Fruit fly (Drosophila melanogaster): Measurements from ENCODE around the gene CG31407.

The CG31407 gene

DNA sequence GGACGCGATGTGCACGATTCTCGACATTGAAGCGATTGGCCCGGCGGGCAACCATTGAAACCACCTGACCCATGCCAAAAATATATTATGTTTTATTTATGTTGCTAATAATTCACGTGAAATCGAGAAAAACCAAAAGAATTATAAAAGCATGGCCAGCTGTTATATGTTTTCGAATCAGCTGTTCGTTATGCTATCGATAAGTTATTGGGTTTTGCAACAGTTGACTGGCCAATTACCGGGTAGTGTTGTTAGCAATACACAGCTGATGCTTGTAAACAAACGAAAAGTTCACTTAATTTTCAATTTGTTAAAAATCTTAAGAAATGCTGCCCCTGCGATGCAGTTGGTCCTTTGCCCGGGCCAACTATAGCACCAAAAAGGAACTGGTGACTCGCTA is 20.4 kb upstream of the CG31407 start, which contains the start of the genes CG11722 and mtTFB2 (continued):
- TF ChIP-seq CG1647 (GFP tag; optimal IDR thresholded peaks at IDR 0.05), result no peak
- no peak for TF ChIP-seq CG7786 (GFP tag; optimal IDR thresholded peaks at IDR 0.05)
- TF ChIP-seq crol (GFP tag; IDR thresholded peaks at IDR 0.05), result no peak
- TF ChIP-seq lbe (GFP tag; optimal IDR thresholded peaks at IDR 0.05), result peak; percentile 50
- TF ChIP-seq dysf (GFP tag; IDR thresholded peaks at IDR 0.05), result no peak
- no peak for TF ChIP-seq CG11085 (GFP tag; IDR thresholded peaks at IDR 0.05)
- no peak for TF ChIP-seq stc (GFP tag; IDR thresholded peaks at IDR 0.05)
- no peak for TF ChIP-seq gcm (GFP tag; optimal IDR thresholded peaks at IDR 0.05)
- no peak for TF ChIP-seq sens-2 (GFP tag; IDR thresholded peaks at IDR 0.05)
- TF ChIP-seq CG10209 (GFP tag; optimal IDR thresholded peaks at IDR 0.05), result no peak
- TF ChIP-seq nom (GFP tag; optimal IDR thresholded peaks at IDR 0.05), result no peak
- TF ChIP-seq E2f2 (GFP tag; IDR thresholded peaks at IDR 0.05), result peak; percentile 46
- no peak for TF ChIP-seq lov (optimal IDR thresholded peaks at IDR 0.05)
- no peak for TF ChIP-seq lov (GFP tag; IDR thresholded peaks at IDR 0.05)
- TF ChIP-seq CG4707 (GFP tag; optimal IDR thresholded peaks at IDR 0.05), result no peak
- TF ChIP-seq CG10321 (GFP tag; IDR thresholded peaks at IDR 0.05), result no peak
- no peak for TF ChIP-seq Hr3 (GFP tag; optimal IDR thresholded peaks at IDR 0.05)
- no peak for TF ChIP-seq sqz (GFP tag; optimal IDR thresholded peaks at IDR 0.05)
- TF ChIP-seq repo (GFP tag; optimal IDR thresholded peaks at IDR 0.05), result no peak
- no peak for TF ChIP-seq run (tag; optimal IDR thresholded peaks at IDR 0.05)
- no peak for TF ChIP-seq Awh (GFP tag; IDR thresholded peaks at IDR 0.05)
- TF ChIP-seq rib (GFP tag; IDR thresholded peaks at IDR 0.05), result no peak
- peak; percentile 50 for TF ChIP-seq CG2116 (GFP tag; optimal IDR thresholded peaks at IDR 0.05)
- TF ChIP-seq CG18476 (GFP tag; optimal IDR thresholded peaks at IDR 0.05), result no peak
- TF ChIP-seq CG18011 (GFP tag; optimal IDR thresholded peaks at IDR 0.05), result peak; percentile 92
- no peak for TF ChIP-seq jing (GFP tag; optimal IDR thresholded peaks at IDR 0.05)
- TF ChIP-seq CG4282 (GFP tag; optimal IDR thresholded peaks at IDR 0.05), result no peak
- no peak for TF ChIP-seq CG5245 (GFP tag; optimal IDR thresholded peaks at IDR 0.05)
- no peak for TF ChIP-seq CoRest (tag; optimal IDR thresholded peaks at IDR 0.05)
- TF ChIP-seq so (GFP tag; IDR thresholded peaks at IDR 0.05), result no peak
- TF ChIP-seq Bteb2 (GFP tag; optimal IDR thresholded peaks at IDR 0.05), result no peak
- no peak for TF ChIP-seq CG3995 (GFP tag; optimal IDR thresholded peaks at IDR 0.05)
- no peak for TF ChIP-seq CG32772 (GFP tag; IDR thresholded peaks at IDR 0.05)
- TF ChIP-seq sna (GFP tag; IDR thresholded peaks at IDR 0.05; ENCODE audit: partially characterized antibody), result peak; percentile 45; the same call in 1 of the 2 replicates
- no peak for TF ChIP-seq CG6765 (GFP tag; optimal IDR thresholded peaks at IDR 0.05)
- TF ChIP-seq CG8924 (tag; optimal IDR thresholded peaks at IDR 0.05), result no peak
- no peak for TF ChIP-seq CG7271 (tag; optimal IDR thresholded peaks at IDR 0.05)
- TF ChIP-seq gfzf (GFP tag; optimal IDR thresholded peaks at IDR 0.05), result peak; percentile 2
- TF ChIP-seq CG10366 (GFP tag; IDR thresholded peaks at IDR 0.05), result no peak
- TF ChIP-seq exex (tag; optimal IDR thresholded peaks at IDR 0.05), result peak; percentile 63
- no peak for TF ChIP-seq Lpt (GFP tag; optimal IDR thresholded peaks at IDR 0.05)
- TF ChIP-seq cad (GFP tag; optimal IDR thresholded peaks at IDR 0.05), result no peak
- peak; percentile 60 for TF ChIP-seq unc-4 (GFP tag; IDR thresholded peaks at IDR 0.05; ENCODE audit: partially characterized antibody)
- TF ChIP-seq ems (GFP tag; optimal IDR thresholded peaks at IDR 0.05), result no peak
- no peak for TF ChIP-seq corto (GFP tag; optimal IDR thresholded peaks at IDR 0.05)
- no peak; the same call in 2 of the 3 replicates for TF ChIP-seq zen2 (GFP tag; IDR thresholded peaks at IDR 0.05; ENCODE audit: partially characterized antibody)
- no peak for TF ChIP-seq Mrtf (GFP tag; IDR thresholded peaks at IDR 0.05)
- TF ChIP-seq CG3163 (GFP tag; optimal IDR thresholded peaks at IDR 0.05), result no peak
- TF ChIP-seq CG9932 (GFP tag; IDR thresholded peaks at IDR 0.05), result no peak; the same call in 1 of the 2 replicates
- TF ChIP-seq sc (optimal IDR thresholded peaks at IDR 0.05), result no peak
- no peak for TF ChIP-seq sc (GFP tag; optimal IDR thresholded peaks at IDR 0.05)
- peak; percentile 97 for TF ChIP-seq Vsx1 (GFP tag; optimal IDR thresholded peaks at IDR 0.05)
- no peak for TF ChIP-seq esg (GFP tag; conservative IDR thresholded peaks at IDR 0.05)

All from whole organism, embryonic.